Fruit fly (Drosophila melanogaster): ENCODE data around the gene Ugt36A1.

Gene Ugt36A1

DNA sequence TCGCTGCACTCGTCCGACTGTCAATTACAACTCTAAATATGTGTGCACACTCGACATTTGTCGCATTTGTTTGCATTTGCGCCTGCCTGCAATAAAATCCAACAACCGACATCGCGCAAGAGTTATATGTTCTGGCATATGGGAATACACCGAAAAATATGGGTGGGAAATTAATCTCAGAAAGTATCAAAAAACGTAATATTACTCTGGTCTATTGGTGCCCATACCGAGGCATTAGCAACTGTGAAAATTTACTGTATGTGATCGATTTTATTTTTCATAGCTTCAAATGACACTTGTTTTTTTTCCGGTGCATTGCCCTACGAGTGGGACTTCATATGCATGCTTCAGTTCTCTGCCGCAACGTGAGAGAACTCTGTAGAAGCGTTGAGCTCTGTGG lies 45.0 kb upstream of the Ugt36A1 start (continued):
- TF ChIP-seq CG8359 (GFP tag; optimal IDR thresholded peaks at IDR 0.05; ENCODE audit: borderline replicate concordance): peak; percentile 56
- TF ChIP-seq fru (optimal IDR thresholded peaks at IDR 0.05): no peak
- TF ChIP-seq vfl (GFP tag; optimal IDR thresholded peaks at IDR 0.05): no peak
- TF ChIP-seq CG1024 (GFP tag; IDR thresholded peaks at IDR 0.05): peak; percentile 75
- TF ChIP-seq CG10431 (GFP tag; optimal IDR thresholded peaks at IDR 0.05): peak; percentile 61
- peak; percentile 7 for TF ChIP-seq psq (GFP tag; optimal IDR thresholded peaks at IDR 0.05)
- TF ChIP-seq CG4820 (GFP tag; optimal IDR thresholded peaks at IDR 0.05): peak; percentile 89
- TF ChIP-seq CG11504 (tag; optimal IDR thresholded peaks at IDR 0.05): peak; percentile 83
- TF ChIP-seq Sox100B (GFP tag; optimal IDR thresholded peaks at IDR 0.05): peak; percentile 62
- peak; percentile 36 for TF ChIP-seq klu (GFP tag; IDR thresholded peaks at IDR 0.05)
- TF ChIP-seq toy (GFP tag; IDR thresholded peaks at IDR 0.05): peak; percentile 55; the same call in 1 of the 2 replicates
- peak; percentile 47 for TF ChIP-seq CG10565 (GFP tag; optimal IDR thresholded peaks at IDR 0.05)
- peak; percentile 66 for TF ChIP-seq CG14050 (GFP tag; IDR thresholded peaks at IDR 0.05)
- TF ChIP-seq CG13287 (GFP tag; IDR thresholded peaks at IDR 0.05; ENCODE audit: partially characterized antibody): no peak
- TF ChIP-seq hth (optimal IDR thresholded peaks at IDR 0.05): no peak
- TF ChIP-seq CG14441 (GFP tag; IDR thresholded peaks at IDR 0.05): peak; percentile 80
- TF ChIP-seq Dp (GFP tag; optimal IDR thresholded peaks at IDR 0.05): no peak
- no peak for TF ChIP-seq CG3838 (GFP tag; optimal IDR thresholded peaks at IDR 0.05)
- peak; percentile 81 for TF ChIP-seq CG10366 (GFP tag; IDR thresholded peaks at IDR 0.05)
- peak; percentile 88 for TF ChIP-seq gem (tag; optimal IDR thresholded peaks at IDR 0.05)
- no peak for TF ChIP-seq jigr1 (GFP tag; IDR thresholded peaks at IDR 0.05)
- no peak for TF ChIP-seq aop (GFP tag; IDR thresholded peaks at IDR 0.05)
- TF ChIP-seq az2 (GFP tag; optimal IDR thresholded peaks at IDR 0.05): peak; percentile 81
- peak; percentile 22 for TF ChIP-seq caup (GFP tag; optimal IDR thresholded peaks at IDR 0.05; ENCODE audit: severe bottlenecking)
- peak; percentile 70 for TF ChIP-seq CG1529 (GFP tag; optimal IDR thresholded peaks at IDR 0.05)
- peak; percentile 77 for TF ChIP-seq CG6272 (GFP tag; IDR thresholded peaks at IDR 0.05)
- TF ChIP-seq bbx (GFP tag; IDR thresholded peaks at IDR 0.05; ENCODE audit: partially characterized antibody): no peak
- peak; percentile 80 for TF ChIP-seq CG4424 (GFP tag; optimal IDR thresholded peaks at IDR 0.05)
- TF ChIP-seq CG5180 (GFP tag; optimal IDR thresholded peaks at IDR 0.05): peak; percentile 6
- no peak for TF ChIP-seq BEAF-32 (GFP tag; optimal IDR thresholded peaks at IDR 0.05)
- TF ChIP-seq nerfin-2 (GFP tag; IDR thresholded peaks at IDR 0.05; ENCODE audit: partially characterized antibody): no peak
- TF ChIP-seq gsb (GFP tag; IDR thresholded peaks at IDR 0.05): peak; percentile 16; the same call in 1 of the 2 replicates
- TF ChIP-seq B-H2 (GFP tag; optimal IDR thresholded peaks at IDR 0.05): no peak
- peak; percentile 83 for TF ChIP-seq Ada2b (GFP tag; IDR thresholded peaks at IDR 0.05)
- TF ChIP-seq Eip74EF (GFP tag; optimal IDR thresholded peaks at IDR 0.05): peak in 1 of 2 experiments; percentile 41
- peak; percentile 23 for TF ChIP-seq scrt (GFP tag; optimal IDR thresholded peaks at IDR 0.05)
- TF ChIP-seq CG11723 (GFP tag; optimal IDR thresholded peaks at IDR 0.05): peak; percentile 49
- TF ChIP-seq Rx (GFP tag; IDR thresholded peaks at IDR 0.05): peak; percentile 84
- peak; percentile 51 for TF ChIP-seq Atf-2 (GFP tag; optimal IDR thresholded peaks at IDR 0.05)
- TF ChIP-seq Six4 (GFP tag; optimal IDR thresholded peaks at IDR 0.05): peak; percentile 67
- peak; percentile 68 for TF ChIP-seq CG17361 (GFP tag; IDR thresholded peaks at IDR 0.05)
- peak; percentile 82 for TF ChIP-seq H2.0 (GFP tag; IDR thresholded peaks at IDR 0.05)
- TF ChIP-seq dmrt11E (tag; optimal IDR thresholded peaks at IDR 0.05): peak; percentile 94
- peak; percentile 75 for TF ChIP-seq Atf3 (GFP tag; optimal IDR thresholded peaks at IDR 0.05)
- TF ChIP-seq HLH3B (GFP tag; IDR thresholded peaks at IDR 0.05): peak; percentile 84
- TF ChIP-seq CG7372 (GFP tag; IDR thresholded peaks at IDR 0.05): peak; percentile 57
- TF ChIP-seq zfh1 (GFP tag; IDR thresholded peaks at IDR 0.05): peak; percentile 93
- TF ChIP-seq da (GFP tag; optimal IDR thresholded peaks at IDR 0.05): peak; percentile 37
- no peak for TF ChIP-seq ham (GFP tag; IDR thresholded peaks at IDR 0.05)
- no peak for TF ChIP-seq amos (GFP tag; IDR thresholded peaks at IDR 0.05; ENCODE audit: partially characterized antibody)
- peak in 1 of 3 experiments; percentile 43 for TF ChIP-seq Stat92E (GFP tag; optimal IDR thresholded peaks at IDR 0.05)
